Worm (Caenorhabditis elegans): ENCODE data around the gene H40L08.8.

DNA sequence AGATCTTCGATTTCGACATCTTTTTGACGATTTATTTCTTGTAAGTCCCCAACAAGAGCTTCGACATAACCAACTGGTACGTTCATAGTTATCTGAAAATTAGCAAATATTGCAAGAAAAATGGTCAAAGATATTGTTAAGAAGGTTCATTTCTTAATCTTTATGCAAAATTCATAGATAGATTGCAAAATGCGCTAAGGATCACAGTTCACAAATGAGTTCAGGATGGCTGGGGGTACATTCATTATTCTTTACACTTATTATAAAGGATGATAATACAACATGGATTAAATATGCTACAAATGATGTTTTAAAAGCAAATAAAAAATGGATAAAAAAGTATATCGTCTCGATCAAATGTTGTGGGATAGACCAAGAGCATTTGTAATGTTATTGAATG, 20.7 kb downstream of the H40L08.8 start, which contains the start of gene H03G16.5:
- TF ChIP-seq him-1 (tag; optimal IDR thresholded peaks at IDR 0.05) (no peak), dao-5 (tag; optimal IDR thresholded peaks at IDR 0.05) (no peak)
